Worm (Caenorhabditis elegans): ENCODE results near the gene sto-4.

- TF ChIP-seq nhr-12 (tag; optimal IDR thresholded peaks at IDR 0.05) (no peak), pha-4 (tag; optimal IDR thresholded peaks at IDR 0.05) (no peak), ztf-11 (tag; optimal IDR thresholded peaks at IDR 0.05) (no peak), nhr-237 (tag; optimal IDR thresholded peaks at IDR 0.05) (no peak), nhr-76 (tag; optimal IDR thresholded peaks at IDR 0.05) (no peak), lin-32 (GFP tag; optimal IDR thresholded peaks at IDR 0.05) (no peak), mab-5 (tag; optimal IDR thresholded peaks at IDR 0.05) (no peak), nhr-28 (tag; optimal IDR thresholded peaks at IDR 0.05) (no peak), unc-39 (tag; optimal IDR thresholded peaks at IDR 0.05) (no peak), elt-3 (tag; optimal IDR thresholded peaks at IDR 0.05) (no peak), ceh-83 (GFP tag; optimal IDR thresholded peaks at IDR 0.05) (no peak), blmp-1 (tag; optimal IDR thresholded peaks at IDR 0.05) (no peak), ceh-39 (tag; optimal IDR thresholded peaks at IDR 0.05) (no peak), flh-1 (GFP tag; optimal IDR thresholded peaks at IDR 0.05) (no peak)
Measured at ce11 chrX:11658331-11658730, 14.4 kb downstream of the sto-4 start, which contains the start of gene T04F8.3.
